Fruit fly (Drosophila melanogaster) whole organism, prepupa: ENCODE results near the gene Cyp12a5.

Experiments
- CG10631 ChIP-seq: fragments of 200-800 bp; sonication (Bioruptor generic); optimal IDR thresholded peaks from 2 replicates; lab custom pipeline; 2016; ENCODE audit warnings: missing biosample characterization, missing genetic modification characterization
- Gug ChIP-seq: fragments of 200-800 bp; sonication (Bioruptor generic); IDR thresholded peaks from 2 replicates; pipeline ENCODE4 v1.3.6; 2022; ENCODE audit warnings: missing biosample characterization, missing genetic modification characterization
- Hr39 ChIP-seq: fragments of 200-800 bp; sonication (Bioruptor generic); optimal IDR thresholded peaks from 2 replicates; lab custom pipeline; 2016; ENCODE audit warnings: missing biosample characterization, missing genetic modification characterization
- Lpt ChIP-seq: fragments of 200-800 bp; sonication (Bioruptor generic); optimal IDR thresholded peaks from 3 replicates; lab custom pipeline; 2016; ENCODE audit warnings: missing biosample characterization, missing genetic modification characterization
- Sox14 ChIP-seq: fragments of 200-800 bp; sonication (Bioruptor generic); optimal IDR thresholded peaks from 3 replicates; lab custom pipeline; 2016; ENCODE audit warnings: missing biosample characterization, missing genetic modification characterization
- lz ChIP-seq: fragments of 200-800 bp; sonication (Bioruptor generic); optimal IDR thresholded peaks from 3 replicates; lab custom pipeline; 2016; ENCODE audit warnings: missing biosample characterization, missing genetic modification characterization
- net ChIP-seq: fragments of 200-800 bp; sonication (Bioruptor generic); optimal IDR thresholded peaks from 3 replicates; lab custom pipeline; 2016; ENCODE audit warnings: missing biosample characterization, missing genetic modification characterization
- salr ChIP-seq, 2 experiments: fragments of 200-800 bp; sonication (Bioruptor generic); optimal IDR thresholded peaks; 3 replicates each; lab custom pipeline; 2016 to 2018; ENCODE audit warnings: missing biosample characterization in 2 of 2, missing genetic modification characterization in 2 of 2, mild to moderate bottlenecking in 1 of 2
- svp ChIP-seq: fragments of 200-800 bp; sonication (Bioruptor generic); peaks from one replicate; lab custom pipeline; 2016; ENCODE audit warnings: missing biosample characterization, missing genetic modification characterization

dm6 chr3R:19159778-19160177 is 27.3 kb downstream of the Cyp12a5 start, which contains the start of gene CG11779:
- TF ChIP-seq svp (GFP tag; lab: Kevin White, UChicago) (no peak), salr (GFP tag; optimal IDR thresholded peaks at IDR 0.05; lab: Kevin White, UChicago) (no peak), Gug (GFP tag; lab: Robert Waterston, UW) (no peak), Lpt (GFP tag; lab: Kevin White, UChicago) (no peak), Sox14 (GFP tag; lab: Kevin White, UChicago) (no peak), Hr39 (GFP tag; lab: Kevin White, UChicago) (no peak), CG10631 (no peak), lz (GFP tag; lab: Kevin White, UChicago) (no peak), net (no peak)
